Fruit fly (Drosophila melanogaster) whole organism, prepupa: Measurements from ENCODE around the gene RluA-1.

Experiments used
- CG8632 ChIP-seq: fragments of 200-800 bp; sonication (Bioruptor generic); optimal IDR thresholded peaks from 3 replicates; lab custom pipeline; 2016; ENCODE audit warnings: missing biosample characterization, missing genetic modification characterization
- Ets21C ChIP-seq: fragments of 200-800 bp; sonication (Bioruptor generic); optimal IDR thresholded peaks from 3 replicates; lab custom pipeline; 2016; ENCODE audit warnings: missing biosample characterization, missing genetic modification characterization
- OdsH ChIP-seq: fragments of 200-800 bp; sonication (Bioruptor generic); optimal IDR thresholded peaks from 3 replicates; lab custom pipeline; 2016; ENCODE audit warnings: missing biosample characterization, missing genetic modification characterization
- Smox ChIP-seq: fragments of 200-800 bp; sonication (Bioruptor generic); optimal IDR thresholded peaks from 3 replicates; lab custom pipeline; 2016; ENCODE audit warnings: missing biosample characterization, missing genetic modification characterization

dm6 chr2L:10452296-10452695, 21.9 kb downstream of the RluA-1 start, which contains the start of gene ppk10:
- TF ChIP-seq Ets21C (GFP tag; lab: Kevin White, UChicago), result no peak
- no peak for TF ChIP-seq Smox (GFP tag; lab: Kevin White, UChicago)
- TF ChIP-seq CG8632 (GFP tag; lab: Kevin White, UChicago), result no peak
- no peak for TF ChIP-seq OdsH (GFP tag; lab: Kevin White, UChicago)
